Fruit fly (Drosophila melanogaster) Kc167 (cell line): ENCODE measurements around the gene TfIIA-S.

Experiments
- Myc ChIP-seq: fragments of >200 bp; optimal IDR thresholded peaks from 2 replicates; lab custom pipeline; 2017; ENCODE audit warnings: missing external identifiers
- Sin3A ChIP-seq: fragments of >200 bp; optimal IDR thresholded peaks from 2 replicates; lab custom pipeline; 2018; ENCODE audit warnings: missing external identifiers
- h ChIP-seq: fragments of >200 bp; optimal IDR thresholded peaks from 3 replicates; lab custom pipeline; 2018; ENCODE audit warnings: missing external identifiers
- insv ChIP-seq: fragments of >200 bp; optimal IDR thresholded peaks from 3 replicates; lab custom pipeline; 2018; ENCODE audit warnings: missing external identifiers
- psq ChIP-seq: fragments of >200 bp; optimal IDR thresholded peaks from 2 replicates; lab custom pipeline; 2017; ENCODE audit warnings: missing external identifiers
- ttk ChIP-seq: sonication (Bioruptor generic); optimal IDR thresholded peaks from 2 replicates; lab custom pipeline; 2017; ENCODE audit warnings: missing external identifiers

DNA sequence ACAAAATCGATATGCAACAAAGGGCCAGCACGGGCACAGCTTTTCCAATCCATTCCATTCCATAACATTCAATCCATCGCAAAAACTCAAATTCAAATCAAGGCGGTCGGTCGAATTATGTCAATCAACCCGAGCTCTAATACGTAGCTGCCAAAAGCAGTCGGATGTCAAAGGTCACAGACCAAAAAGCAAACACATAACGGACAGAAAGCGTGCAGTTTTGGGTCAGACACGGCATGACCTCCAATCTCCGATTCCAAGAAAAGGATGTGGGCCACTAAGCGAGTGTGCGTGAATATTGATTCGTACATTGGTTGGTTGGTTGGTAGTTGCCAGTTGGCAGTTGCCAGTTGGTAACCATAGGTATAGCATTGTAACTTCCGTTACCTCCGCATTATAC lies 16.1 kb downstream of the TfIIA-S start:
- TF ChIP-seq insv (lab: Kevin White, UChicago) (no peak), psq (no peak), ttk (lab: Kevin White, UChicago) (no peak), Myc (lab: Kevin White, UChicago) (no peak), h (lab: Kevin White, UChicago) (no peak), Sin3A (lab: Kevin White, UChicago) (no peak)
